Fruit fly (Drosophila melanogaster): ENCODE data around the gene CG42526.
A peak's percentile ranks its signal among the peaks of the same experiment; 100 is the strongest.

The CG42526 gene

dm6 chr3L:9446731-9447238 lies 11.6 kb upstream of the CG42526 start, which contains the start of gene CG3529 (continued):
- no peak for TF ChIP-seq crc (GFP tag; optimal IDR thresholded peaks at IDR 0.05)
- no peak for TF ChIP-seq sc (optimal IDR thresholded peaks at IDR 0.05)
- TF ChIP-seq sc (GFP tag; optimal IDR thresholded peaks at IDR 0.05) = no peak
- TF ChIP-seq bcd (GFP tag; optimal IDR thresholded peaks at IDR 0.05) = peak; percentile 27
- TF ChIP-seq CG12659 (GFP tag; optimal IDR thresholded peaks at IDR 0.05) = peak; percentile 70
- TF ChIP-seq CG12769 (tag; optimal IDR thresholded peaks at IDR 0.05) = peak; percentile 21
- TF ChIP-seq zfh2 (GFP tag; optimal IDR thresholded peaks at IDR 0.05) = no peak
- TF ChIP-seq NC2β (GFP tag; optimal IDR thresholded peaks at IDR 0.05) = peak; percentile 44
- peak; percentile 18 for TF ChIP-seq odd (GFP tag; optimal IDR thresholded peaks at IDR 0.05)
- no peak for TF ChIP-seq h (optimal IDR thresholded peaks at IDR 0.05)
- TF ChIP-seq CG2875 (GFP tag; optimal IDR thresholded peaks at IDR 0.05) = no peak
- TF ChIP-seq Med (GFP tag) = peak; percentile 81
- no peak for TF ChIP-seq CG4404 (GFP tag; IDR thresholded peaks at IDR 0.05)
- TF ChIP-seq CG1529 (GFP tag; optimal IDR thresholded peaks at IDR 0.05) = no peak
- no peak for TF ChIP-seq Dll (GFP tag; IDR thresholded peaks at IDR 0.05; ENCODE audit: partially characterized antibody)
- peak; percentile 53 for TF ChIP-seq caup (GFP tag; optimal IDR thresholded peaks at IDR 0.05; ENCODE audit: severe bottlenecking)
- TF ChIP-seq cg (GFP tag; optimal IDR thresholded peaks at IDR 0.05) = no peak
- TF ChIP-seq CG8478 (optimal IDR thresholded peaks at IDR 0.05) = no peak
- TF ChIP-seq CG34422 (GFP tag; IDR thresholded peaks at IDR 0.05) = peak; percentile 44; the same call in 1 of the 3 replicates
- 0 out of 3 replicates have a peak, but pooled peaks have one; percentile 46 for TF ChIP-seq CG6791 (GFP tag; IDR thresholded peaks at IDR 0.05; ENCODE audit: partially characterized antibody)
- peak; percentile 40 for TF ChIP-seq NfI (GFP tag; optimal IDR thresholded peaks at IDR 0.05)
- TF ChIP-seq bsh (GFP tag; optimal IDR thresholded peaks at IDR 0.05) = no peak
- peak; percentile 80 for TF ChIP-seq CG9797 (GFP tag; optimal IDR thresholded peaks at IDR 0.05)
- TF ChIP-seq HmgZ (tag; optimal IDR thresholded peaks at IDR 0.05) = peak; percentile 3
- peak in 1 of 2 experiments; percentile 17 for TF ChIP-seq Hr51 (GFP tag; optimal IDR thresholded peaks at IDR 0.05)
- TF ChIP-seq Scr (GFP tag; IDR thresholded peaks at IDR 0.05; ENCODE audit: partially characterized antibody) = no peak
- no peak for TF ChIP-seq Hmx (GFP tag; optimal IDR thresholded peaks at IDR 0.05)
- TF ChIP-seq CG18599 (GFP tag; optimal IDR thresholded peaks at IDR 0.05) = no peak
- TF ChIP-seq CG4424 (GFP tag; optimal IDR thresholded peaks at IDR 0.05) = peak; percentile 16
- no peak for TF ChIP-seq Doc2 (GFP tag; IDR thresholded peaks at IDR 0.05)
- TF ChIP-seq D19B (GFP tag; optimal IDR thresholded peaks at IDR 0.05) = no peak
- TF ChIP-seq sens (GFP tag) = no peak
- TF ChIP-seq CG3281 (GFP tag; optimal IDR thresholded peaks at IDR 0.05) = peak; percentile 25
- TF ChIP-seq CG10431 (GFP tag; optimal IDR thresholded peaks at IDR 0.05) = no peak
- TF ChIP-seq Atf3 (GFP tag; optimal IDR thresholded peaks at IDR 0.05) = peak; percentile 23
- TF ChIP-seq CG12942 (GFP tag; optimal IDR thresholded peaks at IDR 0.05) = no peak
- 0 out of 3 replicates have a peak, but pooled peaks have one; percentile 28 for TF ChIP-seq CG34224 (GFP tag; IDR thresholded peaks at IDR 0.05; ENCODE audit: partially characterized antibody)
- no peak for TF ChIP-seq trh (GFP tag; optimal IDR thresholded peaks at IDR 0.05)
- TF ChIP-seq CG2120 (GFP tag; optimal IDR thresholded peaks at IDR 0.05) = peak; percentile 35
- no peak for TF ChIP-seq jumu (GFP tag; optimal IDR thresholded peaks at IDR 0.05)
- TF ChIP-seq Vsx1 (GFP tag; optimal IDR thresholded peaks at IDR 0.05) = no peak
- TF ChIP-seq CG6765 (GFP tag; optimal IDR thresholded peaks at IDR 0.05) = peak; percentile 28
- TF ChIP-seq kah (GFP tag; optimal IDR thresholded peaks at IDR 0.05) = peak; percentile 44
